Fruit fly (Drosophila melanogaster) whole organism, embryonic: ENCODE results near the gene CG9702.

Source experiments
- CG10366 ChIP-seq: fragments of 200-800 bp; sonication (Bioruptor generic); IDR thresholded peaks from 2 replicates; pipeline ENCODE4 v1.3.6; 2022; ENCODE audit warnings: missing biosample characterization, missing genetic modification characterization
- CG10462 ChIP-seq: fragments of 200-800 bp; sonication (Bioruptor generic); optimal IDR thresholded peaks from 2 replicates; lab custom pipeline; 2016; ENCODE audit warnings: missing biosample characterization, missing genetic modification characterization
- CG10979 ChIP-seq: fragments of 200-800 bp; sonication (Bioruptor generic); optimal IDR thresholded peaks from 2 replicates; lab custom pipeline; 2018; ENCODE audit warnings: missing biosample characterization, mild to moderate bottlenecking, missing genetic modification characterization, moderate library complexity
- CG11504 ChIP-seq: fragments of 200-800 bp; sonication (Bioruptor generic); optimal IDR thresholded peaks from 3 replicates; lab custom pipeline; 2019; ENCODE audit warnings: missing biosample characterization, mild to moderate bottlenecking, missing genetic modification characterization, moderate library complexity
- CG12236 ChIP-seq: fragments of 200-800 bp; sonication (Bioruptor generic); optimal IDR thresholded peaks from 2 replicates; lab custom pipeline; 2016; ENCODE audit warnings: missing biosample characterization, missing genetic modification characterization
- CG13424 ChIP-seq: fragments of 200-800 bp; sonication (Bioruptor generic); optimal IDR thresholded peaks from 2 replicates; lab custom pipeline; 2019; ENCODE audit warnings: missing biosample characterization, mild to moderate bottlenecking, missing genetic modification characterization, moderate library complexity
- CG14014 ChIP-seq: fragments of 200-800 bp; sonication (Bioruptor generic); IDR thresholded peaks from 2 replicates; pipeline ENCODE4 v1.3.6; 2022; ENCODE audit warnings: missing biosample characterization, missing genetic modification characterization
- CG15073 ChIP-seq: fragments of 200-800 bp; sonication (Bioruptor generic); optimal IDR thresholded peaks from 2 replicates; lab custom pipeline; 2016; ENCODE audit warnings: missing biosample characterization, missing genetic modification characterization
- CG17829 ChIP-seq: fragments of 200-800 bp; optimal IDR thresholded peaks from 2 replicates; lab custom pipeline; 2019; ENCODE audit warnings: missing biosample characterization, mild to moderate bottlenecking, missing genetic modification characterization, moderate library complexity
- CG17912 ChIP-seq: fragments of 200-800 bp; sonication (Bioruptor generic); optimal IDR thresholded peaks from 2 replicates; lab custom pipeline; 2018; ENCODE audit warnings: missing biosample characterization, mild to moderate bottlenecking, missing genetic modification characterization
- CG18262 ChIP-seq: fragments of 200-800 bp; optimal IDR thresholded peaks from 3 replicates; lab custom pipeline; 2019; ENCODE audit warnings: missing biosample characterization, mild to moderate bottlenecking, missing genetic modification characterization, moderate library complexity
- CG31441 ChIP-seq: fragments of 200-800 bp; sonication (Bioruptor generic); IDR thresholded peaks from 2 replicates; pipeline ENCODE4 v1.3.6; 2022; ENCODE audit warnings: missing biosample characterization, missing genetic modification characterization
- CG4424 ChIP-seq: fragments of 200-800 bp; sonication (Bioruptor generic); optimal IDR thresholded peaks from 3 replicates; lab custom pipeline; 2016; ENCODE audit warnings: missing biosample characterization, missing genetic modification characterization
- CG7928 ChIP-seq: fragments of 200-800 bp; sonication (Bioruptor generic); optimal IDR thresholded peaks from 2 replicates; lab custom pipeline; 2017; ENCODE audit warnings: missing biosample characterization, mild to moderate bottlenecking, missing genetic modification characterization
- CG9876 ChIP-seq: fragments of 200-800 bp; sonication (Bioruptor generic); optimal IDR thresholded peaks from 2 replicates; lab custom pipeline; 2016; ENCODE audit warnings: missing biosample characterization, missing genetic modification characterization
- Chrac-16 ChIP-seq: fragments of 200-800 bp; sonication (Bioruptor generic); optimal IDR thresholded peaks from 3 replicates; lab custom pipeline; 2016; ENCODE audit warnings: missing biosample characterization, missing genetic modification characterization
- D ChIP-seq, 2 experiments: fragments of 200-800 bp in 1 of 2; fragments of >200 bp in 1 of 2; sonication (Bioruptor generic) in 1 of 2; optimal IDR thresholded peaks; 2 replicates in 1 of 2; 3 replicates in 1 of 2; lab custom pipeline; 2017; ENCODE audit warnings: mild to moderate bottlenecking in 1 of 2, missing biosample characterization in 1 of 2, missing genetic modification characterization in 1 of 2, missing genetic modification reagents in 1 of 2
- D19A ChIP-seq: fragments of 200-800 bp; optimal IDR thresholded peaks from 3 replicates; lab custom pipeline; 2019; ENCODE audit warnings: missing biosample characterization, mild to moderate bottlenecking, missing genetic modification characterization, moderate library complexity
- D19B ChIP-seq: fragments of 200-800 bp; sonication (Bioruptor generic); optimal IDR thresholded peaks from 2 replicates; lab custom pipeline; 2017; ENCODE audit warnings: missing biosample characterization, mild to moderate bottlenecking, missing genetic modification characterization
- Drgx ChIP-seq: fragments of 200-800 bp; sonication (Bioruptor generic); IDR thresholded peaks from 2 replicates; pipeline ENCODE4 v1.3.6; 2022; ENCODE audit warnings: missing biosample characterization, missing genetic modification characterization
- E2f2 ChIP-seq: fragments of 200-800 bp; sonication (Bioruptor generic); IDR thresholded peaks from 2 replicates; pipeline ENCODE4 v1.3.6; 2022; ENCODE audit warnings: missing biosample characterization, missing genetic modification characterization
- ERR ChIP-seq: fragments of 200-800 bp; sonication (Bioruptor generic); optimal IDR thresholded peaks from 2 replicates; lab custom pipeline; 2016; ENCODE audit warnings: missing biosample characterization, missing genetic modification characterization
- Elba2 ChIP-seq: fragments of 200-800 bp; sonication (Bioruptor generic); optimal IDR thresholded peaks from 3 replicates; lab custom pipeline; 2016; ENCODE audit warnings: missing biosample characterization, missing genetic modification characterization
- Fer1 ChIP-seq: fragments of 200-800 bp; sonication (Bioruptor generic); optimal IDR thresholded peaks from 2 replicates; lab custom pipeline; 2017; ENCODE audit warnings: missing biosample characterization, mild to moderate bottlenecking, missing genetic modification characterization
- HLH3B ChIP-seq: fragments of 200-800 bp; sonication (Bioruptor generic); IDR thresholded peaks from 2 replicates; pipeline ENCODE4 v1.3.6; 2022; ENCODE audit warnings: missing biosample characterization, missing genetic modification characterization
- Hr51 ChIP-seq, 2 experiments: fragments of 200-800 bp; sonication (Bioruptor generic); optimal IDR thresholded peaks; 2 replicates in 1 of 2; 3 replicates in 1 of 2; lab custom pipeline; 2016 to 2018; ENCODE audit warnings: missing biosample characterization in 2 of 2, missing genetic modification characterization in 2 of 2, mild to moderate bottlenecking in 1 of 2, moderate library complexity in 1 of 2
- Jarid2 ChIP-seq: fragments of 200-800 bp; sonication (Bioruptor generic); optimal IDR thresholded peaks from 3 replicates; lab custom pipeline; 2017; ENCODE audit warnings: mild to moderate bottlenecking, missing biosample characterization, missing genetic modification reagents, missing genetic modification characterization
- Lim3 ChIP-seq: fragments of 200-800 bp; sonication (Bioruptor generic); IDR thresholded peaks from 2 replicates; pipeline ENCODE4 v1.3.6; 2022; ENCODE audit warnings: missing biosample characterization, missing genetic modification characterization
- Lpt ChIP-seq: fragments of >200 bp; optimal IDR thresholded peaks from 2 replicates; lab custom pipeline; 2018; ENCODE audit warnings: missing biosample characterization, missing genetic modification characterization
- MTF-1 ChIP-seq: fragments of 200-800 bp; sonication (Bioruptor generic); optimal IDR thresholded peaks from 2 replicates; lab custom pipeline; 2018; ENCODE audit warnings: missing biosample characterization, mild to moderate bottlenecking, missing genetic modification characterization, borderline replicate concordance
- NC2α ChIP-seq: fragments of 200-800 bp; sonication (Bioruptor generic); optimal IDR thresholded peaks from 2 replicates; lab custom pipeline; 2016; ENCODE audit warnings: missing biosample characterization, missing genetic modification characterization
- NFAT ChIP-seq: fragments of 200-800 bp; sonication (Bioruptor generic); IDR thresholded peaks from 2 replicates; pipeline ENCODE4 v1.3.6; 2022; ENCODE audit warnings: missing biosample characterization, missing genetic modification characterization
- aop ChIP-seq: fragments of 200-800 bp; sonication (Bioruptor generic); IDR thresholded peaks from 2 replicates; pipeline ENCODE4 v1.3.6; 2022; ENCODE audit warnings: missing biosample characterization, missing genetic modification characterization
- bbx ChIP-seq: fragments of 200-800 bp; sonication (Bioruptor generic); IDR thresholded peaks from 2 replicates; pipeline ENCODE4 v1.3.6; 2022; ENCODE audit warnings: missing biosample characterization, missing genetic modification characterization; ENCODE audit not compliant: partially characterized antibody
- bsh ChIP-seq, 2 experiments: fragments of 200-800 bp; sonication (Bioruptor generic); optimal IDR thresholded peaks; 2 replicates each; lab custom pipeline; 2017 to 2018; ENCODE audit warnings: mild to moderate bottlenecking in 2 of 2, missing biosample characterization in 2 of 2, missing genetic modification characterization in 2 of 2, moderate library complexity in 1 of 2
- ci ChIP-seq: fragments of 200-800 bp; sonication (Bioruptor generic); IDR thresholded peaks from 3 replicates; pipeline ENCODE4 v1.3.6; 2022; ENCODE audit warnings: missing biosample characterization, missing genetic modification characterization
- cwo ChIP-seq: fragments of 200-800 bp; sonication (Bioruptor generic); optimal IDR thresholded peaks from 3 replicates; lab custom pipeline; 2017; ENCODE audit warnings: missing biosample characterization, missing genetic modification characterization, mild to moderate bottlenecking, moderate library complexity, missing genetic modification reagents
- disco-r ChIP-seq: fragments of 200-800 bp; sonication (Bioruptor generic); optimal IDR thresholded peaks from 2 replicates; lab custom pipeline; 2016; ENCODE audit warnings: missing biosample characterization, missing genetic modification characterization
- fd96Cb ChIP-seq: fragments of 200-800 bp; sonication (Bioruptor generic); optimal IDR thresholded peaks from 2 replicates; lab custom pipeline; 2018; ENCODE audit warnings: missing biosample characterization, mild to moderate bottlenecking, missing genetic modification characterization, moderate library complexity
- ftz-f1 ChIP-seq: fragments of 200-800 bp; sonication (Bioruptor generic); optimal IDR thresholded peaks from 2 replicates; lab custom pipeline; 2016; ENCODE audit warnings: missing biosample characterization, missing genetic modification characterization
- lab ChIP-seq: fragments of 200-800 bp; sonication (Bioruptor generic); optimal IDR thresholded peaks from 3 replicates; lab custom pipeline; 2017; ENCODE audit warnings: missing biosample characterization, missing genetic modification characterization, mild to moderate bottlenecking, moderate library complexity, missing genetic modification reagents
- mam ChIP-seq: fragments of 200-800 bp; sonication (Bioruptor generic); optimal IDR thresholded peaks from 3 replicates; lab custom pipeline; 2016; ENCODE audit warnings: missing biosample characterization, missing genetic modification characterization
- nmo ChIP-seq: fragments of 200-800 bp; sonication (Bioruptor generic); optimal IDR thresholded peaks from 2 replicates; lab custom pipeline; 2018; ENCODE audit warnings: missing biosample characterization, mild to moderate bottlenecking, missing genetic modification characterization, moderate library complexity
- rib ChIP-seq: fragments of 200-800 bp; sonication (Bioruptor generic); IDR thresholded peaks from 2 replicates; pipeline ENCODE4 v1.3.6; 2022; ENCODE audit warnings: missing biosample characterization, missing genetic modification characterization
- run ChIP-seq: fragments of 200-800 bp; sonication (Bioruptor generic); optimal IDR thresholded peaks from 3 replicates; lab custom pipeline; 2018; ENCODE audit warnings: missing biosample characterization, mild to moderate bottlenecking, missing genetic modification characterization
- ssp ChIP-seq: fragments of 200-800 bp; sonication (Bioruptor generic); IDR thresholded peaks from 2 replicates; pipeline ENCODE4 v1.3.6; 2022; ENCODE audit warnings: missing biosample characterization, missing genetic modification characterization
- stwl ChIP-seq: fragments of 200-800 bp; sonication (Bioruptor generic); optimal IDR thresholded peaks from 3 replicates; lab custom pipeline; 2018; ENCODE audit warnings: missing biosample characterization, mild to moderate bottlenecking, missing genetic modification characterization, moderate library complexity
- sug ChIP-seq: fragments of 200-800 bp; optimal IDR thresholded peaks from 2 replicates; lab custom pipeline; 2019; ENCODE audit warnings: missing biosample characterization, mild to moderate bottlenecking, missing genetic modification characterization, moderate library complexity
- toy ChIP-seq: fragments of 200-800 bp; sonication (Bioruptor generic); IDR thresholded peaks from 2 replicates; pipeline ENCODE4 v1.3.6; 2022; ENCODE audit warnings: missing biosample characterization, missing genetic modification characterization
- yki ChIP-seq: fragments of >200 bp; optimal IDR thresholded peaks from 3 replicates; lab custom pipeline; 2018
- z ChIP-seq: fragments of 200-800 bp; sonication (Bioruptor generic); IDR thresholded peaks from 3 replicates; pipeline ENCODE4 v1.3.6; 2022; ENCODE audit warnings: missing biosample characterization, missing genetic modification characterization

The CG9702 gene

dm6 chr3R:30531129-30531708 is 48.0 kb upstream of the CG9702 start (continued):
- TF ChIP-seq MTF-1 (GFP tag; lab: Kevin White, UChicago) (no peak), run (tag; lab: Kevin White, UChicago) (peak; percentile 17), CG15073 (GFP tag; lab: Kevin White, UChicago) (no peak), NC2α (GFP tag; lab: Kevin White, UChicago) (no peak), Drgx (0 out of 2 replicates have a peak, but pooled peaks have one; percentile 26), ERR (GFP tag; lab: Kevin White, UChicago) (no peak), CG10462 (GFP tag; lab: Kevin White, UChicago) (no peak), CG11504 (tag; lab: Kevin White, UChicago) (peak; percentile 39), fd96Cb (tag; lab: Kevin White, UChicago) (peak; percentile 27), CG10366 (no peak), bbx (GFP tag; lab: Robert Waterston, UW) (no peak), D19A (tag; lab: Kevin White, UChicago) (peak; percentile 31), ci (GFP tag; lab: Robert Waterston, UW) (no peak), z (GFP tag; lab: Robert Waterston, UW) (no peak), Lpt (no peak), CG14014 (no peak), ftz-f1 (GFP tag; lab: Kevin White, UChicago) (no peak), Fer1 (no peak), CG7928 (GFP tag; lab: Kevin White, UChicago) (no peak), Hr51 (GFP tag; optimal IDR thresholded peaks at IDR 0.05; lab: Kevin White, UChicago) (peak in 1 of 2 experiments; percentile 39), rib (no peak), cwo (GFP tag; lab: Kevin White, UChicago) (no peak), CG12236 (GFP tag; lab: Kevin White, UChicago) (no peak), lab (GFP tag; lab: Kevin White, UChicago) (no peak), toy (GFP tag; lab: Robert Waterston, UW) (no peak), Lim3 (GFP tag; lab: Robert Waterston, UW) (no peak), CG17912 (GFP tag; lab: Kevin White, UChicago) (no peak), sug (tag; lab: Kevin White, UChicago) (no peak), E2f2 (GFP tag; lab: Robert Waterston, UW) (no peak), CG10979 (tag; lab: Kevin White, UChicago) (peak; percentile 18), CG9876 (GFP tag; lab: Kevin White, UChicago) (no peak), D19B (GFP tag; lab: Kevin White, UChicago) (peak; percentile 60), nmo (GFP tag; lab: Kevin White, UChicago) (peak; percentile 32), aop (no peak), Chrac-16 (GFP tag; lab: Kevin White, UChicago) (no peak), stwl (tag; lab: Kevin White, UChicago) (no peak), Jarid2 (no peak), CG18262 (tag; lab: Kevin White, UChicago) (peak; percentile 37), CG13424 (tag; lab: Kevin White, UChicago) (peak; percentile 18), NFAT (GFP tag; lab: Robert Waterston, UW) (no peak), mam (no peak), yki (lab: Kevin White, UChicago) (no peak), ssp (GFP tag; lab: Robert Waterston, UW) (no peak), bsh (GFP tag; optimal IDR thresholded peaks at IDR 0.05; lab: Kevin White, UChicago) (peak; percentile 3 to 28), CG31441 (GFP tag; lab: Robert Waterston, UW) (no peak), CG17829 (tag; lab: Kevin White, UChicago) (peak; percentile 15), HLH3B (GFP tag; lab: Robert Waterston, UW) (no peak), CG4424 (GFP tag; lab: Kevin White, UChicago) (no peak), disco-r (GFP tag; lab: Kevin White, UChicago) (no peak), Elba2 (GFP tag; lab: Kevin White, UChicago) (no peak), D (optimal IDR thresholded peaks at IDR 0.05; lab: Kevin White, UChicago) (no peak), D (GFP tag; optimal IDR thresholded peaks at IDR 0.05; lab: Kevin White, UChicago) (peak; percentile 9)
